Worm (Caenorhabditis elegans) whole organism, L4 larva: ENCODE data around the gene rpt-1.

Experiments used
- R02D3.7 ChIP-seq: fragments of 150-350 bp; sonication (generic microtip); optimal IDR thresholded peaks from 3 replicates; lab custom pipeline; 2014; ENCODE audit warnings: missing biosample characterization, missing genetic modification characterization
- Y105C5A.15 ChIP-seq: fragments of 200-800 bp; sonication (Bioruptor generic); IDR thresholded peaks from 2 replicates; pipeline ENCODE4 v1.3.6; 2022; ENCODE audit warnings: missing genetic modification characterization, missing compliant biosample characterization
- ama-1 ChIP-seq: fragments of 150-350 bp; optimal IDR thresholded peaks from 2 replicates; lab custom pipeline; 2014; ENCODE audit warnings: inconsistent platforms, mixed read lengths
- hlh-11 ChIP-seq: fragments of 200-800 bp; sonication (Bioruptor generic); optimal IDR thresholded peaks from 2 replicates; lab custom pipeline; 2018; ENCODE audit warnings: mild to moderate bottlenecking, missing genetic modification characterization, missing compliant biosample characterization
- lin-13 ChIP-seq: fragments of 150-350 bp; optimal IDR thresholded peaks from 2 replicates; lab custom pipeline; 2014; ENCODE audit warnings: missing biosample characterization, missing genetic modification reagents, missing genetic modification characterization
- lir-3 ChIP-seq: sonication (generic microtip); optimal IDR thresholded peaks from 2 replicates; lab custom pipeline; 2016; ENCODE audit warnings: mild to moderate bottlenecking, missing genetic modification characterization, missing compliant biosample characterization
- pha-4 ChIP-seq, 2 experiments: fragments of 150-350 bp in 1 of 2; fragments of 200-800 bp in 1 of 2; sonication (Bioruptor generic) in 1 of 2; IDR thresholded peaks in 1 of 2; optimal IDR thresholded peaks in 1 of 2; 2 replicates each; pipeline versions ENCODE4 v1.3.6 to Lab custom; 2014 to 2022; ENCODE audit warnings: missing genetic modification characterization in 2 of 2, missing genetic modification reagents in 2 of 2, missing biosample characterization in 1 of 2, missing compliant biosample characterization in 1 of 2
- pqm-1 ChIP-seq: sonication (generic microtip); optimal IDR thresholded peaks from 2 replicates; lab custom pipeline; 2017; ENCODE audit warnings: missing biosample characterization, missing genetic modification characterization
- rbr-2 ChIP-seq: sonication (generic microtip); optimal IDR thresholded peaks from 2 replicates; lab custom pipeline; 2016; ENCODE audit warnings: missing genotype, missing genetic modification characterization, missing compliant biosample characterization
- skn-1 ChIP-seq: fragments of 150-350 bp; optimal IDR thresholded peaks from 2 replicates; lab custom pipeline; 2014; ENCODE audit warnings: missing biosample characterization, missing genetic modification characterization
- zip-2 ChIP-seq: fragments of 150-350 bp; optimal IDR thresholded peaks from 2 replicates; lab custom pipeline; 2014; ENCODE audit warnings: missing biosample characterization, missing genetic modification characterization

- TF ChIP-seq skn-1 (tag; lab: Kevin White, UChicago), result no peak
- peak; percentile 75 for TF ChIP-seq lir-3 (tag; lab: Kevin White, UChicago)
- TF ChIP-seq zip-2 (tag; lab: Kevin White, UChicago), result peak; percentile 75
- peak; percentile 84 for TF ChIP-seq hlh-11 (tag; lab: Kevin White, UChicago)
- peak; percentile 86 for TF ChIP-seq rbr-2 (tag; lab: Kevin White, UChicago)
- TF ChIP-seq pha-4 (GFP tag; IDR thresholded peaks at IDR 0.05; lab: Robert Waterston, UW), result peak; percentile 91
- TF ChIP-seq pha-4 (tag; optimal IDR thresholded peaks at IDR 0.05; lab: Kevin White, UChicago), result no peak
- peak; percentile 66 for TF ChIP-seq lin-13
- no peak for TF ChIP-seq R02D3.7 (tag; lab: Kevin White, UChicago)
- peak; percentile 89 for TF ChIP-seq Y105C5A.15 (GFP tag; lab: Robert Waterston, UW)
- no peak for TF ChIP-seq pqm-1 (tag; lab: Kevin White, UChicago)
- TF ChIP-seq ama-1 (lab: Kevin White, UChicago), result no peak
Measured at ce11 chrV:12001747-12002456, 19.7 kb upstream of the rpt-1 start, which contains the start of gene gcy-33.
